Fruit fly (Drosophila melanogaster): ENCODE results near the gene CG32603.

The CG32603 gene

DNA sequence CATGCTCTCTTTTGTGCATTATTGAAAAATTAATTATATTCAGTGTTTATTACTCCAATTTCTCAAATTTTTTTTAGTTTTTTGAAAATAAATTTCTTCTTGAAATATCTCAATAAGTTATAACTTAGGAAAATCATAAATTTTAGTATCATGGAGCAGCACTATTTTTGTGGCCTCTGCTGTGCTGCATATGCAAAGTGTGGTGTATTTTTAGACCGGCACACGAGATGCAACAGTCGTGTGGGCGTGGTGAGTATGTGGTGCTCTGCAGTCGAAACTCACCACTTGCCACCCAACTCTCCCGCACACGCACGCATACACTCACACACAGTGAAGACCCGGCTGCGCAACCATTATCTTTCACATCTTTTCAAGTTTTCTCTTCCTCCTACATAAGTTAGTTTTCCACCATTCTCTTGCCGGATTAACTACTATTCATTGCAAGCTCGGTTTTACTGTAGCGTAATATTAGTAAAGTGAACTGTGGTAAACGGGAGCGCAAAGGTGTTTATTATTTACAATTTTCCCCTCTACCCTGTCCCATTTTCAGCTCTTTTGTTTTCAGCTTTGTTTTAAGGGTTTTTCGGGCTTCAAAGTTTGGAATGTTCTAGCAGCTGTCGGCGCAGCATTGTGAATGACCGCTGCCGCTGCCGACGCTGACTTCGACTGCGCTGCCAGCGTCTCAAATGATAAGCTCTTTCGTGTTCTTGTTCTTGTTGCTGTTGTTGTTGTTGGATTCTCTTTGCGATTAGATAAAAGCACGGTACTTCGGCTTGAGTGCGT lies 24.3 kb downstream of the CG32603 start (continued):
- TF ChIP-seq CG3847 (GFP tag; IDR thresholded peaks at IDR 0.05) (no peak), slbo (GFP tag; IDR thresholded peaks at IDR 0.05) (peak; percentile 24; the same call in 1 of the 2 replicates), CG12299 (tag; optimal IDR thresholded peaks at IDR 0.05) (no peak), lov (optimal IDR thresholded peaks at IDR 0.05) (no peak), lov (GFP tag; IDR thresholded peaks at IDR 0.05) (0 out of 3 replicates have a peak, but pooled peaks have one; percentile 23), en (GFP tag; optimal IDR thresholded peaks at IDR 0.05) (peak; percentile 21), ara (GFP tag; IDR thresholded peaks at IDR 0.05) (no peak), CG16815 (GFP tag; optimal IDR thresholded peaks at IDR 0.05) (no peak), sens-2 (GFP tag; IDR thresholded peaks at IDR 0.05) (peak; percentile 51; the same call in 1 of the 2 replicates), C15 (GFP tag; IDR thresholded peaks at IDR 0.05) (no peak), CG5180 (GFP tag; optimal IDR thresholded peaks at IDR 0.05) (peak; percentile 69), ttk (GFP tag; IDR thresholded peaks at IDR 0.05) (peak; percentile 42; the same call in 1 of the 2 replicates), CG13424 (tag; optimal IDR thresholded peaks at IDR 0.05) (peak; percentile 65), CG6813 (GFP tag; optimal IDR thresholded peaks at IDR 0.05) (peak; percentile 77), Mes4 (GFP tag; optimal IDR thresholded peaks at IDR 0.05) (peak; percentile 3), Eip74EF (GFP tag; optimal IDR thresholded peaks at IDR 0.05) (peak in 1 of 2 experiments; percentile 19), gcm2 (GFP tag; optimal IDR thresholded peaks at IDR 0.05) (peak; percentile 29), chn (GFP tag; optimal IDR thresholded peaks at IDR 0.05) (peak; percentile 30), CG1792 (GFP tag; optimal IDR thresholded peaks at IDR 0.05) (no peak), Med (GFP tag) (peak; percentile 68), knrl (GFP tag; IDR thresholded peaks at IDR 0.05; ENCODE audit: partially characterized antibody) (no peak), repo (GFP tag; optimal IDR thresholded peaks at IDR 0.05) (no peak), CG7271 (tag; optimal IDR thresholded peaks at IDR 0.05) (peak; percentile 70), BEAF-32 (GFP tag; optimal IDR thresholded peaks at IDR 0.05) (no peak), CG11723 (GFP tag; optimal IDR thresholded peaks at IDR 0.05) (peak; percentile 42), CG9817 (tag; optimal IDR thresholded peaks at IDR 0.05) (no peak), CG6272 (GFP tag; IDR thresholded peaks at IDR 0.05) (no peak), CG15601 (tag; optimal IDR thresholded peaks at IDR 0.05) (peak; percentile 64), chinmo (GFP tag; IDR thresholded peaks at IDR 0.05; ENCODE audit: partially characterized antibody) (peak; percentile 54; the same call in 1 of the 4 replicates), CG17359 (tag; optimal IDR thresholded peaks at IDR 0.05) (peak; percentile 82), nmo (GFP tag; optimal IDR thresholded peaks at IDR 0.05) (peak; percentile 61), CG8944 (GFP tag; optimal IDR thresholded peaks at IDR 0.05) (no peak), CG14014 (GFP tag; IDR thresholded peaks at IDR 0.05) (peak; percentile 58; the same call in 1 of the 2 replicates), Xbp1 (GFP tag; optimal IDR thresholded peaks at IDR 0.05) (peak; percentile 62), CG2889 (GFP tag; IDR thresholded peaks at IDR 0.05) (no peak), CG17568 (GFP tag; optimal IDR thresholded peaks at IDR 0.05) (no peak), grau (tag; optimal IDR thresholded peaks at IDR 0.05) (peak; percentile 86), Opbp (GFP tag; IDR thresholded peaks at IDR 0.05; ENCODE audit: partially characterized antibody) (no peak), zen2 (GFP tag; IDR thresholded peaks at IDR 0.05; ENCODE audit: partially characterized antibody) (no peak), fd102C (GFP tag; optimal IDR thresholded peaks at IDR 0.05) (no peak), cato (GFP tag; optimal IDR thresholded peaks at IDR 0.05; ENCODE audit: borderline replicate concordance) (no peak), bbx (GFP tag; IDR thresholded peaks at IDR 0.05; ENCODE audit: partially characterized antibody) (no peak), CG14667 (GFP tag; IDR thresholded peaks at IDR 0.05) (no peak), CG33557 (GFP tag; optimal IDR thresholded peaks at IDR 0.05) (peak; percentile 22), Hand (GFP tag; optimal IDR thresholded peaks at IDR 0.05) (no peak), her (GFP tag; optimal IDR thresholded peaks at IDR 0.05) (no peak), ATbp (GFP tag; optimal IDR thresholded peaks at IDR 0.05) (peak; percentile 68), inv (GFP tag; IDR thresholded peaks at IDR 0.05; ENCODE audit: partially characterized antibody) (no peak)
